Fruit fly (Drosophila melanogaster) whole organism, pupa: ENCODE data around the gene Pvf2.

Experiments
- CG14655 ChIP-seq: fragments of 200-800 bp; sonication (Bioruptor generic); optimal IDR thresholded peaks from 3 replicates; lab custom pipeline; 2017; ENCODE audit warnings: mild to moderate bottlenecking, missing biosample characterization, missing genetic modification reagents, missing genetic modification characterization
- CG15710 ChIP-seq: fragments of 200-800 bp; sonication (Bioruptor generic); optimal IDR thresholded peaks from 2 replicates; lab custom pipeline; 2018; ENCODE audit warnings: missing biosample characterization, mild to moderate bottlenecking, missing genetic modification characterization, moderate library complexity
- CG32121 ChIP-seq: fragments of 200-800 bp; sonication (Bioruptor generic); IDR thresholded peaks from 2 replicates; pipeline ENCODE4 v1.3.6; 2022; ENCODE audit warnings: missing biosample characterization, missing genetic modification characterization
- CG34367 ChIP-seq: fragments of 200-800 bp; sonication (Bioruptor generic); optimal IDR thresholded peaks from 2 replicates; lab custom pipeline; 2018; ENCODE audit warnings: missing biosample characterization, mild to moderate bottlenecking, missing genetic modification characterization
- CG4496 ChIP-seq: fragments of 200-800 bp; sonication (Bioruptor generic); IDR thresholded peaks from 3 replicates; pipeline ENCODE4 v1.3.6; 2022; ENCODE audit warnings: missing biosample characterization, missing genetic modification characterization
- CG8301 ChIP-seq: fragments of 200-800 bp; sonication (Bioruptor generic); optimal IDR thresholded peaks from 2 replicates; lab custom pipeline; 2018; ENCODE audit warnings: missing biosample characterization, mild to moderate bottlenecking, missing genetic modification characterization
- CG9948 ChIP-seq: fragments of 200-800 bp; sonication (Bioruptor generic); optimal IDR thresholded peaks from 2 replicates; lab custom pipeline; 2018; ENCODE audit warnings: missing biosample characterization, mild to moderate bottlenecking, missing genetic modification characterization, moderate library complexity
- D1 ChIP-seq: fragments of 200-800 bp; sonication (Bioruptor generic); optimal IDR thresholded peaks from 2 replicates; lab custom pipeline; 2018; ENCODE audit warnings: missing biosample characterization, mild to moderate bottlenecking, missing genetic modification characterization, moderate library complexity
- Pif1A ChIP-seq: fragments of 200-800 bp; sonication (Bioruptor generic); optimal IDR thresholded peaks from 3 replicates; lab custom pipeline; 2016; ENCODE audit warnings: missing biosample characterization, missing genetic modification characterization
- Pif1B ChIP-seq: fragments of 200-800 bp; sonication (Bioruptor generic); optimal IDR thresholded peaks from 3 replicates; lab custom pipeline; 2016; ENCODE audit warnings: missing biosample characterization, missing genetic modification characterization
- rn ChIP-seq: fragments of 200-800 bp; sonication (Bioruptor generic); IDR thresholded peaks from 2 replicates; pipeline ENCODE4 v1.3.6; 2022; ENCODE audit warnings: missing biosample characterization, missing genetic modification characterization

- TF ChIP-seq rn (GFP tag; lab: Robert Waterston, UW) (no peak), CG9948 (no peak), CG15710 (tag; lab: Kevin White, UChicago) (no peak), Pif1B (no peak), CG32121 (GFP tag; lab: Robert Waterston, UW) (no peak), CG34367 (tag; lab: Kevin White, UChicago) (no peak), CG14655 (no peak), CG8301 (tag; lab: Kevin White, UChicago) (no peak), Pif1A (no peak), CG4496 (GFP tag; lab: Robert Waterston, UW) (no peak), D1 (tag; lab: Kevin White, UChicago) (no peak)
Observed at dm6 chr2L:7060751-7061150, 23.7 kb downstream of the Pvf2 start, which contains the start of gene Mst27D.
